Worm (Caenorhabditis elegans) whole organism, L1 larva: ENCODE results near the gene cyp-34A5.

ENCODE experiments used
- aha-1 ChIP-seq: fragments of 150-350 bp; optimal IDR thresholded peaks from 2 replicates; lab custom pipeline; 2014; ENCODE audit warnings: missing biosample characterization, missing genetic modification characterization
- ceh-82 ChIP-seq, 3 experiments: fragments of 150-350 bp in 1 of 3; sonication (generic microtip) in 2 of 3; optimal IDR thresholded peaks; 2 replicates each; lab custom pipeline; 2014 to 2017; ENCODE audit warnings: missing biosample characterization in 3 of 3, missing genetic modification characterization in 3 of 3
- fos-1 ChIP-seq: fragments of 150-350 bp; optimal IDR thresholded peaks from 2 replicates; lab custom pipeline; 2014; ENCODE audit warnings: missing biosample characterization, missing genetic modification characterization
- jun-1 ChIP-seq: fragments of 150-350 bp; optimal IDR thresholded peaks from 2 replicates; lab custom pipeline; 2014; ENCODE audit warnings: missing biosample characterization, missing genetic modification reagents, missing genetic modification characterization
- lin-15B ChIP-seq: fragments of 150-350 bp; sonication (generic microtip); optimal IDR thresholded peaks from 3 replicates; lab custom pipeline; 2014; ENCODE audit warnings: missing biosample characterization, missing genetic modification characterization
- lin-35 ChIP-seq, 2 experiments: fragments of 150-350 bp; optimal IDR thresholded peaks; 2 replicates each; lab custom pipeline; 2014; ENCODE audit warnings: missing biosample characterization in 2 of 2, missing genetic modification characterization in 2 of 2, missing genetic modification reagents in 2 of 2
- lin-39 ChIP-seq: fragments of 150-350 bp; optimal IDR thresholded peaks from 2 replicates; lab custom pipeline; 2014; ENCODE audit warnings: missing biosample characterization, missing genetic modification reagents, missing genetic modification characterization
- nhr-90 ChIP-seq: sonication (generic microtip); optimal IDR thresholded peaks from 2 replicates; lab custom pipeline; 2016; ENCODE audit warnings: mild to moderate bottlenecking, missing genetic modification characterization, missing compliant biosample characterization; ENCODE audit not compliant: poor library complexity
- snpc-4 ChIP-seq: fragments of 150-350 bp; optimal IDR thresholded peaks from 2 replicates; lab custom pipeline; 2014; ENCODE audit warnings: missing biosample characterization, missing genetic modification characterization
- unc-62 ChIP-seq: fragments of 150-350 bp; optimal IDR thresholded peaks from 2 replicates; lab custom pipeline; 2014; ENCODE audit warnings: missing biosample characterization, missing genetic modification reagents, missing genetic modification characterization
- zag-1 ChIP-seq: fragments of 150-350 bp; optimal IDR thresholded peaks from 2 replicates; lab custom pipeline; 2014; ENCODE audit warnings: missing biosample characterization, missing genetic modification characterization

- peak; percentile 9 for TF ChIP-seq nhr-90 (tag; lab: Kevin White, UChicago)
- no peak for TF ChIP-seq lin-15B (tag; lab: Kevin White, UChicago)
- no peak for TF ChIP-seq lin-39 (tag; lab: Kevin White, UChicago)
- no peak for TF ChIP-seq zag-1 (tag; lab: Kevin White, UChicago)
- TF ChIP-seq lin-35 (GFP tag; optimal IDR thresholded peaks at IDR 0.05; lab: Kevin White, UChicago), result no peak
- TF ChIP-seq snpc-4 (tag; lab: Kevin White, UChicago), result no peak
- no peak for TF ChIP-seq aha-1 (tag; lab: Kevin White, UChicago)
- no peak for TF ChIP-seq fos-1 (tag; lab: Kevin White, UChicago)
- TF ChIP-seq ceh-82 (tag; optimal IDR thresholded peaks at IDR 0.05; lab: Kevin White, UChicago), result no peak
- TF ChIP-seq unc-62 (GFP tag; lab: Kevin White, UChicago), result no peak
- TF ChIP-seq jun-1, result no peak
Measured at ce11 chrV:3989070-3989469, 31.6 kb upstream of the cyp-34A5 start, which contains the start of gene nlp-27.
